Fruit fly (Drosophila melanogaster): ENCODE measurements around the gene hep.

hep gene

DNA sequence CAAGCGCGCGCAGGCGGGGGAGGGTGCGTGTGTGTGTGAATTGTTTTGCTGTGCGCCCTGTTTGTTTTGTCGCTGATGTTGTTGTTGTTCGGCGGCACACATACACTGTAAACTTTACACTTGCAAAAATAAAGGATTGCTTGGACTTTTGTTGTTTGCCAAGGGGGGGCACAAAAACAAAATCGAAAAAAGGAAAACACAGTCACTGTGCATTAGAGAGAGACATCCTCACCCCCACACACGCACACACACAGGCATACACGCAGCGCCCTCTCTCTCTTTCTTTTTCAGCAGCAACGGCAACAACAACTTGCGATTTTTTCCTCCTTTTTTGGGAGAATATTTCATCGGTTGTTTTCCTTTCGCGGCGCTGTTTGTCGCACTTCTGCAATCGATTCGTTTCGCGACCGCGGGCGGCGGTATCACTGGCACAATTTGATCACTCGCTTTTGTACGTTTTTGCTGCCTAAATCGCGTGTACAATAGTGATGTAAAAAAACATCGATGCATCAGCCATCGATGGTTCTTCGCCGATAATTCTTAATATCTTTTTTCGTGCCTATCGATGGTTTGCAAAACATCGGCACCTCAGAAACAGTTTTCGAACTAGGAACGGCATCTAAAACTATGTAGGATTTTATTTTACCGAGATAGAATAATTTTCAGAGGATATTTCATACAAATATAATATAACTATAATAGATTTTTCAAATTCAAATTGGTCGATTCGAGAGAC is at the start of gene hep (continued):
- no peak for TF ChIP-seq onecut (GFP tag; IDR thresholded peaks at IDR 0.05)
- no peak for TF ChIP-seq CG8388 (GFP tag; optimal IDR thresholded peaks at IDR 0.05)
- TF ChIP-seq CG12942 (GFP tag; optimal IDR thresholded peaks at IDR 0.05): no peak
- no peak for TF ChIP-seq Ptx1 (GFP tag; IDR thresholded peaks at IDR 0.05)
- TF ChIP-seq gcm (GFP tag; optimal IDR thresholded peaks at IDR 0.05): no peak
- peak; percentile 54 for TF ChIP-seq CG34224 (GFP tag; IDR thresholded peaks at IDR 0.05; ENCODE audit: partially characterized antibody)
- TF ChIP-seq CG13775 (GFP tag; optimal IDR thresholded peaks at IDR 0.05): no peak
- no peak for TF ChIP-seq CG3163 (GFP tag; optimal IDR thresholded peaks at IDR 0.05)
- TF ChIP-seq caup (GFP tag; optimal IDR thresholded peaks at IDR 0.05; ENCODE audit: severe bottlenecking): no peak
- TF ChIP-seq pnt (GFP tag; optimal IDR thresholded peaks at IDR 0.05): no peak
- TF ChIP-seq E2f2 (GFP tag; IDR thresholded peaks at IDR 0.05): peak; percentile 28; the same call in 1 of the 2 replicates
- no peak for TF ChIP-seq CG5245 (GFP tag; optimal IDR thresholded peaks at IDR 0.05)
- TF ChIP-seq org-1 (GFP tag; optimal IDR thresholded peaks at IDR 0.05): no peak
- no peak for TF ChIP-seq gt (GFP tag; IDR thresholded peaks at IDR 0.05)
- no peak for TF ChIP-seq CG2120 (GFP tag; optimal IDR thresholded peaks at IDR 0.05)
- TF ChIP-seq CG12104 (GFP tag; optimal IDR thresholded peaks at IDR 0.05): no peak
- TF ChIP-seq CG9727 (GFP tag; optimal IDR thresholded peaks at IDR 0.05): no peak
- peak; percentile 84 for TF ChIP-seq Dref (GFP tag; IDR thresholded peaks at IDR 0.05)
- TF ChIP-seq CG12769 (tag; optimal IDR thresholded peaks at IDR 0.05): peak; percentile 2
- TF ChIP-seq CG2712 (tag; optimal IDR thresholded peaks at IDR 0.05): no peak
- TF ChIP-seq ken (GFP tag; IDR thresholded peaks at IDR 0.05): no peak
- peak; percentile 86 for TF ChIP-seq Bgb (GFP tag; IDR thresholded peaks at IDR 0.05; ENCODE audit: partially characterized antibody)
- no peak for TF ChIP-seq usp (GFP tag; optimal IDR thresholded peaks at IDR 0.05)
- TF ChIP-seq toy (GFP tag; IDR thresholded peaks at IDR 0.05): no peak
- TF ChIP-seq Mes4 (GFP tag; optimal IDR thresholded peaks at IDR 0.05): no peak
- no peak for TF ChIP-seq CG33557 (GFP tag; optimal IDR thresholded peaks at IDR 0.05)
- peak; percentile 13 for TF ChIP-seq CG12659 (GFP tag; optimal IDR thresholded peaks at IDR 0.05)
- TF ChIP-seq ewg (GFP tag; optimal IDR thresholded peaks at IDR 0.05): no peak
- peak in 1 of 2 experiments; percentile 29 for TF ChIP-seq Pdp1 (GFP tag; optimal IDR thresholded peaks at IDR 0.05)
- no peak for TF ChIP-seq Sry-β (GFP tag; optimal IDR thresholded peaks at IDR 0.05)
- no peak for TF ChIP-seq sob (GFP tag; IDR thresholded peaks at IDR 0.05)
- no peak for TF ChIP-seq ssp (GFP tag; IDR thresholded peaks at IDR 0.05)
- no peak for TF ChIP-seq croc (GFP tag; conservative IDR thresholded peaks at IDR 0.05)
- no peak for TF ChIP-seq Tbp (GFP tag; optimal IDR thresholded peaks at IDR 0.05)
- no peak for TF ChIP-seq CHES-1-like (GFP tag; optimal IDR thresholded peaks at IDR 0.05)
- TF ChIP-seq Dll (GFP tag; IDR thresholded peaks at IDR 0.05; ENCODE audit: partially characterized antibody): peak; percentile 73; the same call in 3 of the 4 replicates
- peak; percentile 45 to 77 for TF ChIP-seq Trl (optimal IDR thresholded peaks at IDR 0.05)
- TF ChIP-seq Trl (GFP tag; optimal IDR thresholded peaks at IDR 0.05): no peak
- TF ChIP-seq pho (GFP tag; optimal IDR thresholded peaks at IDR 0.05): peak; percentile 5
- TF ChIP-seq CG3065 (GFP tag; optimal IDR thresholded peaks at IDR 0.05): no peak
- TF ChIP-seq CG14710 (tag; optimal IDR thresholded peaks at IDR 0.05): no peak
- no peak for TF ChIP-seq Dfd (GFP tag; optimal IDR thresholded peaks at IDR 0.05)
- TF ChIP-seq CG11398 (GFP tag; optimal IDR thresholded peaks at IDR 0.05): no peak
- TF ChIP-seq bowl (GFP tag; IDR thresholded peaks at IDR 0.05): no peak
- no peak for TF ChIP-seq CG18011 (GFP tag; optimal IDR thresholded peaks at IDR 0.05)
- peak; percentile 31; the same call in 1 of the 4 replicates for TF ChIP-seq Gug (GFP tag; IDR thresholded peaks at IDR 0.05)
- TF ChIP-seq nau (GFP tag; optimal IDR thresholded peaks at IDR 0.05): peak; percentile 8
- TF ChIP-seq tgo (GFP tag; IDR thresholded peaks at IDR 0.05): no peak
- no peak for TF ChIP-seq HHEX (GFP tag; optimal IDR thresholded peaks at IDR 0.05)
- peak; percentile 81 for TF ChIP-seq ato (GFP tag; IDR thresholded peaks at IDR 0.05; ENCODE audit: partially characterized antibody)

Data from whole organism, embryonic.